Worm (Caenorhabditis elegans): ENCODE results near the gene hmg-1.2.

- no peak for TF ChIP-seq R02D3.7 (tag; optimal IDR thresholded peaks at IDR 0.05)
- TF ChIP-seq aly-2 (tag; optimal IDR thresholded peaks at IDR 0.05) = no peak
- no peak for TF ChIP-seq lsy-2 (tag; optimal IDR thresholded peaks at IDR 0.05)
- TF ChIP-seq dmd-4 (tag; optimal IDR thresholded peaks at IDR 0.05) = no peak
- TF ChIP-seq ama-1 (optimal IDR thresholded peaks at IDR 0.05) = no peak
- no peak for TF ChIP-seq nhr-23 (tag; optimal IDR thresholded peaks at IDR 0.05)
- no peak for TF ChIP-seq nhr-237 (tag; optimal IDR thresholded peaks at IDR 0.05)
- no peak for TF ChIP-seq nhr-77 (tag; optimal IDR thresholded peaks at IDR 0.05)
- no peak for TF ChIP-seq lin-13 (GFP tag; optimal IDR thresholded peaks at IDR 0.05)
- no peak for TF ChIP-seq egl-27 (tag; optimal IDR thresholded peaks at IDR 0.05)
- TF ChIP-seq blmp-1 (tag; optimal IDR thresholded peaks at IDR 0.05; ENCODE audit: insufficient read depth) = no peak
- TF ChIP-seq ztf-11 (tag; optimal IDR thresholded peaks at IDR 0.05) = no peak
- TF ChIP-seq mdl-1 (tag; optimal IDR thresholded peaks at IDR 0.05) = no peak
- TF ChIP-seq elt-3 (tag; optimal IDR thresholded peaks at IDR 0.05) = no peak
These were observed 39.7 kb upstream of the hmg-1.2 start, which contains the start of gene T12A2.3 for ce11 chrIII:6240528-6240927.

Data from whole organism, L2 larva.